Worm (Caenorhabditis elegans) whole organism, early embryonic: ENCODE data around the gene R02D3.8.

ENCODE experiments used
- B0310.2 ChIP-seq: sonication (generic microtip); optimal IDR thresholded peaks from 2 replicates; lab custom pipeline; 2016; ENCODE audit warnings: mild to moderate bottlenecking, missing genetic modification characterization, missing compliant biosample characterization
- F13C5.2 ChIP-seq: sonication (generic microtip); optimal IDR thresholded peaks from 2 replicates; lab custom pipeline; 2017; ENCODE audit warnings: mild to moderate bottlenecking, missing genetic modification characterization, inconsistent platforms, missing compliant biosample characterization
- aly-1 ChIP-seq: sonication (generic microtip); optimal IDR thresholded peaks from 2 replicates; lab custom pipeline; 2016; ENCODE audit warnings: missing genetic modification characterization, missing compliant biosample characterization
- ama-1 ChIP-seq: fragments of 150-350 bp; optimal IDR thresholded peaks from 2 replicates; lab custom pipeline; 2014
- ceh-13 ChIP-seq: fragments of 200-800 bp; sonication (Bioruptor generic); optimal IDR thresholded peaks from 2 replicates; lab custom pipeline; 2018; ENCODE audit warnings: mild to moderate bottlenecking, missing genetic modification characterization, missing compliant biosample characterization
- ceh-36 ChIP-seq: sonication (generic microtip); optimal IDR thresholded peaks from 2 replicates; lab custom pipeline; 2016; ENCODE audit warnings: missing genetic modification characterization, inconsistent platforms, missing compliant biosample characterization
- ets-7 ChIP-seq: sonication (generic microtip); optimal IDR thresholded peaks from 2 replicates; lab custom pipeline; 2016; ENCODE audit warnings: missing genotype, missing genetic modification characterization, missing compliant biosample characterization
- flt-1 ChIP-seq: fragments of 200-800 bp; sonication (Bioruptor generic); IDR thresholded peaks from 2 replicates; pipeline ENCODE4 v1.3.6; 2022; ENCODE audit warnings: missing genetic modification characterization, missing compliant biosample characterization
- hmbx-1 ChIP-seq: sonication (generic microtip); optimal IDR thresholded peaks from 2 replicates; lab custom pipeline; 2016; ENCODE audit warnings: mild to moderate bottlenecking, missing genetic modification characterization, missing compliant biosample characterization
- hmg-4 ChIP-seq: fragments of 200-800 bp; sonication (Bioruptor generic); optimal IDR thresholded peaks from 2 replicates; lab custom pipeline; 2018; ENCODE audit warnings: mild to moderate bottlenecking, missing genetic modification characterization, missing compliant biosample characterization
- hnd-1 ChIP-seq: sonication (generic microtip); optimal IDR thresholded peaks from 2 replicates; lab custom pipeline; 2016; ENCODE audit warnings: missing genetic modification characterization, missing compliant biosample characterization
- pes-1 ChIP-seq: fragments of 200-800 bp; sonication (Bioruptor generic); IDR thresholded peaks from 2 replicates; pipeline ENCODE4 v1.3.6; 2022; ENCODE audit warnings: missing genetic modification reagents, missing genetic modification characterization, missing compliant biosample characterization
- scrt-1 ChIP-seq: fragments of 200-800 bp; sonication (Bioruptor generic); IDR thresholded peaks from 2 replicates; pipeline ENCODE4 v1.3.6; 2022; ENCODE audit warnings: missing genetic modification characterization, missing compliant biosample characterization
- sea-1 ChIP-seq: fragments of 200-800 bp; sonication (Bioruptor generic); conservative IDR thresholded peaks from 2 replicates; pipeline ENCODE4 v1.3.6; 2022; ENCODE audit warnings: missing genetic modification characterization, missing compliant biosample characterization
- tbx-11 ChIP-seq: fragments of 200-800 bp; sonication (Bioruptor generic); IDR thresholded peaks from 2 replicates; pipeline ENCODE4 v1.3.6; 2022; ENCODE audit warnings: missing genetic modification characterization, missing compliant biosample characterization
- tbx-37 ChIP-seq: fragments of 200-800 bp; sonication (Bioruptor generic); conservative IDR thresholded peaks from 2 replicates; pipeline ENCODE4 v1.3.6; 2022; ENCODE audit warnings: missing genetic modification reagents, missing genetic modification characterization, missing compliant biosample characterization
- tra-4 ChIP-seq: sonication (generic microtip); optimal IDR thresholded peaks from 2 replicates; lab custom pipeline; 2017; ENCODE audit warnings: missing genetic modification characterization, missing compliant biosample characterization

The R02D3.8 gene

ce11 chrIV:210591-210990 lies 46.4 kb downstream of the R02D3.8 start:
- no peak for TF ChIP-seq ets-7 (tag; lab: Kevin White, UChicago)
- no peak for TF ChIP-seq B0310.2 (tag; lab: Kevin White, UChicago)
- TF ChIP-seq ama-1 (lab: Kevin White, UChicago) = no peak
- TF ChIP-seq sea-1 = no peak

DNA sequence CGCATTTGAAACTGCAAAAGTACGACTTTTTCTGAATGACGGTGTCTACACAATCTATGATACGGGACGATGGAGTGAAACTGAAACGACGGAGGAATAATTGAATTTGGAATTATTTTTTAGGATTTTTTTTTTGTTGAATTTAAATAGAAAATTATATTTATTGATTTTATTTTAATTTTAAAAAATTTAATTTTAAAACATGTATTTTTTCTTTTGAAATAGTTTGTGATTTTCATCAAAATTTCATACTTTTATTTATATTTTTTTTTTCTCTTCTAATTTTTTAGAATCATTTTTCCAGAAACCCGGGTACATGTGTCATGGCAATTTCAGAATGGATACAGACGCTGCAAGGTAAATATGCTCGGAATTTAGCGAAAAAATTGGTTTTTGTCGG lies 49.1 kb downstream of the R02D3.8 start, which contains the start of gene Y38C1AA.1:
Gene Y38C1AA.1, plus strand, starts transcription at position 301 of the 400 bp plus-strand sequence.
- no peak for TF ChIP-seq hmg-4 (GFP tag; lab: Kevin White, UChicago)
- TF ChIP-seq hnd-1 (tag; lab: Kevin White, UChicago) = no peak
- no peak for TF ChIP-seq pes-1 (GFP tag; lab: Robert Waterston, UW)
- no peak for TF ChIP-seq tbx-37 (GFP tag; lab: Robert Waterston, UW)
- TF ChIP-seq scrt-1 (GFP tag; lab: Robert Waterston, UW) = no peak
- TF ChIP-seq B0310.2 (tag; lab: Kevin White, UChicago) = no peak
- no peak for TF ChIP-seq aly-1 (tag; lab: Kevin White, UChicago)
- no peak for TF ChIP-seq tbx-11
- no peak for TF ChIP-seq flt-1 (GFP tag; lab: Robert Waterston, UW)
- no peak for TF ChIP-seq tra-4 (tag; lab: Kevin White, UChicago)
- no peak for TF ChIP-seq ama-1 (lab: Kevin White, UChicago)
- no peak for TF ChIP-seq hmbx-1 (tag; lab: Kevin White, UChicago)
- no peak for TF ChIP-seq ets-7 (tag; lab: Kevin White, UChicago)
- no peak for TF ChIP-seq ceh-13 (GFP tag; lab: Kevin White, UChicago)
- TF ChIP-seq ceh-36 (tag; lab: Kevin White, UChicago) = no peak
- no peak for TF ChIP-seq F13C5.2
- TF ChIP-seq sea-1 = no peak
